Fruit fly (Drosophila melanogaster): ENCODE data around the gene eIF4A.

DNA sequence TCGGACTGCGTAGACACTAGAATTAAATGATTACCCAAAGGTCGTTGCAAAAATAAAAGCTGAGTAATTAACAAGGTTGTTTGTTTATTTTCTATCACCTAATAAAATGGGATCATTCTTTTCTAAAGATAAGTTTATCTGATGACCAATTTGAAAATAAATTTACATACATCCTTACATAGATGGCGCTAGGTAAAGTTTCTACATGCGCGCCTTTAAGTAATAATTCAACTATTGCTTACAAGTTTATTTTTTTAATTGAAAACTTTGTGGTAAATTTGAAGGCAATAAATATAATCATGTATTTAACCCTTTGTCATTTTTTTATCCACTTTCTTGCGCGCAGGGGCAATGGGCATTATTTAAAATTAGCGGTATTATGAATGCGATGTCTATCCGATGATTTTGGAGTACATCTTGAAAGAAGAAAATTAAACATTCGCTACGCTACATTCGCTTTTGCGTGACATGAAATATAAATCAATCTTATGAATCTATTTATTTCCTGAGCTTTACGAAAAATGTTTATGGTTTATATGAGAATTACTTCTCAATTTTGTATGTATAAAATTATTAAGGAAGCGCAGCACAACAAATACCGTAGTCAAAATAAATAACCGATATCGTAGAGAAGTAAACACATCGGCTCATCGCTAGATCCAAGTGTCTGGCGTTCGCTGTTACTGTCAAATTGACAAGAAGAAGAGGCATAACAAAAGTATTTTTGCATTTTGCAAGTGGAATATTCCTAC, 32.6 kb upstream of the eIF4A start, which contains the start of gene CG9044:
- TF ChIP-seq psq (optimal IDR thresholded peaks at IDR 0.05) (no peak), usp (GFP tag; optimal IDR thresholded peaks at IDR 0.05) (no peak), pan (optimal IDR thresholded peaks at IDR 0.05) (no peak), EcR (GFP tag; optimal IDR thresholded peaks at IDR 0.05) (no peak)
